Worm (Caenorhabditis elegans) whole organism, L4 larva: ENCODE results near the gene C46F11.5.
A peak's percentile ranks its signal among the peaks of the same experiment; 100 is the strongest.

Experiments
- D1046.2 ChIP-seq: fragments of 200-800 bp; sonication (Bioruptor generic); IDR thresholded peaks from 2 replicates; pipeline ENCODE4 v1.3.6; 2022; ENCODE audit warnings: missing genetic modification characterization, missing compliant biosample characterization
- F10B5.3 ChIP-seq: sonication (generic microtip); optimal IDR thresholded peaks from 2 replicates; lab custom pipeline; 2016; ENCODE audit warnings: mild to moderate bottlenecking, missing genetic modification characterization, missing compliant biosample characterization
- Y105C5A.15 ChIP-seq: fragments of 200-800 bp; sonication (Bioruptor generic); IDR thresholded peaks from 2 replicates; pipeline ENCODE4 v1.3.6; 2022; ENCODE audit warnings: missing genetic modification characterization, missing compliant biosample characterization
- Y75B8A.6 ChIP-seq: fragments of 200-800 bp; sonication (Bioruptor generic); IDR thresholded peaks from 2 replicates; pipeline ENCODE4 v1.3.6; 2022; ENCODE audit warnings: missing genetic modification reagents, missing genetic modification characterization, missing compliant biosample characterization
- ZK337.2 ChIP-seq: fragments of 200-800 bp; sonication (Bioruptor generic); IDR thresholded peaks from 2 replicates; pipeline ENCODE4 v1.3.6; 2022; ENCODE audit warnings: missing genetic modification reagents, missing genetic modification characterization, missing compliant biosample characterization
- ZK546.5 ChIP-seq, 2 experiments: sonication (generic microtip); optimal IDR thresholded peaks; 2 replicates each; lab custom pipeline; 2017; ENCODE audit warnings: missing biosample characterization in 2 of 2, missing genetic modification characterization in 2 of 2
- aha-1 ChIP-seq: fragments of 150-350 bp; peaks from one replicate; lab custom pipeline; 2014; ENCODE audit warnings: missing biosample characterization, missing genetic modification characterization
- aly-2 ChIP-seq: sonication (generic microtip); optimal IDR thresholded peaks from 2 replicates; lab custom pipeline; 2018; ENCODE audit warnings: missing biosample characterization, missing genetic modification characterization
- ceh-20 ChIP-seq: fragments of 200-800 bp; sonication (Bioruptor generic); IDR thresholded peaks from 2 replicates; pipeline ENCODE4 v1.3.6; 2022; ENCODE audit warnings: missing genetic modification reagents, missing genetic modification characterization, missing compliant biosample characterization
- ces-1 ChIP-seq: fragments of 150-350 bp; sonication (generic microtip); optimal IDR thresholded peaks from 4 replicates; lab custom pipeline; 2014; ENCODE audit warnings: missing biosample characterization, missing genetic modification reagents, missing genetic modification characterization
- cey-2 ChIP-seq: sonication (generic microtip); optimal IDR thresholded peaks from 3 replicates; lab custom pipeline; 2017; ENCODE audit warnings: missing genetic modification characterization, mild to moderate bottlenecking, missing compliant biosample characterization, antibody characterized with exemption, borderline replicate concordance; ENCODE audit not compliant: insufficient read depth
- daf-12 ChIP-seq: fragments of 150-350 bp; optimal IDR thresholded peaks from 2 replicates; lab custom pipeline; 2014; ENCODE audit warnings: missing biosample characterization, missing genetic modification reagents, missing genetic modification characterization
- daf-16 ChIP-seq, 3 experiments: sonication (generic microtip); optimal IDR thresholded peaks; 2 replicates each; lab custom pipeline; 2016 to 2017; ENCODE audit warnings: missing genetic modification characterization in 3 of 3, missing genetic modification reagents in 3 of 3, mild to moderate bottlenecking in 2 of 3, missing compliant biosample characterization in 2 of 3, missing biosample characterization in 1 of 3, moderate library complexity in 1 of 3
- dmd-6 ChIP-seq: fragments of 200-800 bp; sonication (Bioruptor generic); IDR thresholded peaks from 2 replicates; pipeline ENCODE4 v1.3.6; 2022; ENCODE audit warnings: missing genetic modification reagents, missing genetic modification characterization, missing compliant biosample characterization
- dve-1 ChIP-seq: sonication (generic microtip); optimal IDR thresholded peaks from 2 replicates; lab custom pipeline; 2017; ENCODE audit warnings: antibody characterized with exemption, mild to moderate bottlenecking, missing genetic modification characterization, missing compliant biosample characterization; ENCODE audit not compliant: insufficient read depth
- egl-43 ChIP-seq: fragments of 200-800 bp; sonication (Bioruptor generic); IDR thresholded peaks from 2 replicates; pipeline ENCODE4 v1.3.6; 2022; ENCODE audit warnings: missing genetic modification reagents, missing genetic modification characterization, missing compliant biosample characterization
- fos-1 ChIP-seq: fragments of 150-350 bp; optimal IDR thresholded peaks from 2 replicates; lab custom pipeline; 2014; ENCODE audit warnings: missing biosample characterization, missing genetic modification characterization
- hlh-11 ChIP-seq: fragments of 200-800 bp; sonication (Bioruptor generic); optimal IDR thresholded peaks from 2 replicates; lab custom pipeline; 2018; ENCODE audit warnings: mild to moderate bottlenecking, missing genetic modification characterization, missing compliant biosample characterization
- hlh-30 ChIP-seq: sonication (generic microtip); optimal IDR thresholded peaks from 2 replicates; lab custom pipeline; 2017; ENCODE audit warnings: antibody characterized with exemption, mild to moderate bottlenecking, missing genetic modification characterization, missing compliant biosample characterization; ENCODE audit not compliant: insufficient read depth
- hmg-1.1 ChIP-seq: fragments of 200-800 bp; sonication (Bioruptor generic); IDR thresholded peaks from 2 replicates; pipeline ENCODE4 v1.3.6; 2022; ENCODE audit warnings: missing genetic modification reagents, missing genetic modification characterization, missing compliant biosample characterization
- lim-7 ChIP-seq: fragments of 200-800 bp; sonication (Bioruptor generic); IDR thresholded peaks from 2 replicates; pipeline ENCODE4 v1.3.6; 2022; ENCODE audit warnings: missing genetic modification characterization, missing compliant biosample characterization
- lin-15B ChIP-seq: fragments of 150-350 bp; sonication (generic microtip); optimal IDR thresholded peaks from 3 replicates; lab custom pipeline; 2014; ENCODE audit warnings: missing biosample characterization, missing genetic modification characterization
- lin-29 ChIP-seq: fragments of 200-800 bp; sonication (Bioruptor generic); IDR thresholded peaks from 2 replicates; pipeline ENCODE4 v1.3.6; 2022; ENCODE audit warnings: missing genetic modification reagents, missing genetic modification characterization, missing compliant biosample characterization
- lin-39 ChIP-seq: fragments of 150-350 bp; optimal IDR thresholded peaks from 2 replicates; lab custom pipeline; 2014; ENCODE audit warnings: missing biosample characterization, missing genetic modification reagents, missing genetic modification characterization
- lsy-2 ChIP-seq, 2 experiments: fragments of 150-350 bp in 1 of 2; sonication (generic microtip) in 1 of 2; optimal IDR thresholded peaks; 2 replicates each; lab custom pipeline; 2014 to 2017; ENCODE audit warnings: missing biosample characterization in 2 of 2, missing genetic modification characterization in 2 of 2
- madf-9 ChIP-seq: fragments of 200-800 bp; sonication (Bioruptor generic); conservative IDR thresholded peaks from 2 replicates; pipeline ENCODE4 v1.3.6; 2022; ENCODE audit warnings: missing genetic modification reagents, missing genetic modification characterization, missing compliant biosample characterization
- mdl-1 ChIP-seq, 2 experiments: fragments of 150-350 bp in 1 of 2; sonication (generic microtip) in 1 of 2; optimal IDR thresholded peaks; 2 replicates each; lab custom pipeline; 2014 to 2017; ENCODE audit warnings: missing biosample characterization in 2 of 2, missing genetic modification characterization in 2 of 2
- mep-1 ChIP-seq: fragments of 150-350 bp; sonication (generic microtip); optimal IDR thresholded peaks from 3 replicates; lab custom pipeline; 2014; ENCODE audit warnings: missing biosample characterization, missing genetic modification characterization
- mes-2 ChIP-seq: sonication (generic microtip); optimal IDR thresholded peaks from 2 replicates; lab custom pipeline; 2016; ENCODE audit warnings: missing genotype, mild to moderate bottlenecking, missing genetic modification characterization, missing compliant biosample characterization; ENCODE audit not compliant: poor library complexity, severe bottlenecking
- mxl-3 ChIP-seq: fragments of 200-800 bp; sonication (Bioruptor generic); optimal IDR thresholded peaks from 2 replicates; lab custom pipeline; 2018; ENCODE audit warnings: mild to moderate bottlenecking, missing genetic modification characterization, missing compliant biosample characterization
- nhr-102 ChIP-seq: sonication (generic microtip); optimal IDR thresholded peaks from 2 replicates; lab custom pipeline; 2016; ENCODE audit warnings: mild to moderate bottlenecking, missing genetic modification characterization, moderate library complexity, missing compliant biosample characterization
- nhr-11 ChIP-seq: fragments of 150-350 bp; optimal IDR thresholded peaks from 2 replicates; lab custom pipeline; 2014; ENCODE audit warnings: missing biosample characterization, missing genetic modification characterization
- nhr-28 ChIP-seq: fragments of 150-350 bp; optimal IDR thresholded peaks from 2 replicates; lab custom pipeline; 2014; ENCODE audit warnings: missing biosample characterization, missing genetic modification characterization
- nhr-42 ChIP-seq: fragments of 200-800 bp; sonication (Bioruptor generic); IDR thresholded peaks from 2 replicates; pipeline ENCODE4 v1.3.6; 2022; ENCODE audit warnings: missing genetic modification characterization, missing compliant biosample characterization
- nhr-48 ChIP-seq: sonication (generic microtip); optimal IDR thresholded peaks from 2 replicates; lab custom pipeline; 2016; ENCODE audit warnings: mild to moderate bottlenecking, missing genetic modification characterization, missing compliant biosample characterization
- nhr-6 ChIP-seq: fragments of 150-350 bp; optimal IDR thresholded peaks from 2 replicates; lab custom pipeline; 2014; ENCODE audit warnings: missing biosample characterization, missing genetic modification characterization
- php-3 ChIP-seq: fragments of 200-800 bp; sonication (Bioruptor generic); IDR thresholded peaks from 2 replicates; pipeline ENCODE4 v1.3.6; 2022; ENCODE audit warnings: missing genetic modification reagents, missing genetic modification characterization, missing compliant biosample characterization
- pqm-1 ChIP-seq: sonication (generic microtip); optimal IDR thresholded peaks from 2 replicates; lab custom pipeline; 2017; ENCODE audit warnings: missing biosample characterization, missing genetic modification characterization
- rbr-2 ChIP-seq: sonication (generic microtip); optimal IDR thresholded peaks from 2 replicates; lab custom pipeline; 2016; ENCODE audit warnings: missing genotype, missing genetic modification characterization, missing compliant biosample characterization
- sdz-12 ChIP-seq: fragments of 200-800 bp; sonication (Bioruptor generic); optimal IDR thresholded peaks from 2 replicates; lab custom pipeline; 2018; ENCODE audit warnings: mild to moderate bottlenecking, missing genetic modification characterization, missing compliant biosample characterization
- set-16 ChIP-seq: fragments of 200-800 bp; sonication (Bioruptor generic); IDR thresholded peaks from 2 replicates; pipeline ENCODE4 v1.3.6; 2022; ENCODE audit warnings: missing genetic modification reagents, missing genetic modification characterization, missing compliant biosample characterization
- spr-1 ChIP-seq: sonication (generic microtip); optimal IDR thresholded peaks from 2 replicates; lab custom pipeline; 2016; ENCODE audit warnings: mild to moderate bottlenecking, missing genetic modification characterization, missing compliant biosample characterization
- unc-62 ChIP-seq, 3 experiments: fragments of 150-350 bp in 1 of 3; sonication (generic microtip); optimal IDR thresholded peaks in 2 of 3; peaks in 1 of 3; 1 replicate in 1 of 3; 2 replicates in 2 of 3; lab custom pipeline; 2014 to 2017; ENCODE audit warnings: missing biosample characterization in 3 of 3, missing genetic modification characterization in 3 of 3, missing genetic modification reagents in 3 of 3, missing genotype in 1 of 3
- zip-11 ChIP-seq: fragments of 200-800 bp; sonication (Bioruptor generic); IDR thresholded peaks from 2 replicates; pipeline ENCODE4 v1.3.6; 2022; ENCODE audit warnings: missing genetic modification characterization, missing compliant biosample characterization
- ztf-7 ChIP-seq: fragments of 150-350 bp; optimal IDR thresholded peaks from 2 replicates; lab custom pipeline; 2014; ENCODE audit warnings: missing biosample characterization, missing genetic modification characterization

The C46F11.5 gene

ce11 chrIII:3621211-3621897, 36.1 kb downstream of the C46F11.5 start:
- TF ChIP-seq mep-1 (tag; lab: Kevin White, UChicago) (peak; percentile 23), hmg-1.1 (GFP tag; lab: Robert Waterston, UW) (0 out of 2 replicates have a peak, but pooled peaks have one; percentile 24), nhr-6 (tag; lab: Kevin White, UChicago) (no peak), mxl-3 (peak; percentile 61), Y75B8A.6 (GFP tag; lab: Robert Waterston, UW) (no peak), nhr-28 (tag; lab: Kevin White, UChicago) (peak; percentile 90), mdl-1 (tag; optimal IDR thresholded peaks at IDR 0.05; lab: Kevin White, UChicago) (peak; percentile 9 to 80), nhr-42 (GFP tag; lab: Robert Waterston, UW) (no peak), spr-1 (tag; lab: Kevin White, UChicago) (no peak), pqm-1 (tag; lab: Kevin White, UChicago) (peak; percentile 30), ztf-7 (tag; lab: Kevin White, UChicago) (no peak), dmd-6 (GFP tag; lab: Robert Waterston, UW) (peak; percentile 63), lin-29 (GFP tag; lab: Robert Waterston, UW) (no peak), hlh-11 (tag; lab: Kevin White, UChicago) (peak; percentile 41), daf-16 (GFP tag; optimal IDR thresholded peaks at IDR 0.05; lab: Kevin White, UChicago) (no peak), daf-16 (tag; optimal IDR thresholded peaks at IDR 0.05; lab: Kevin White, UChicago) (peak; percentile 65), ces-1 (GFP tag; lab: Kevin White, UChicago) (no peak), aha-1 (no peak), zip-11 (GFP tag; lab: Robert Waterston, UW) (no peak), dve-1 (peak; percentile 37)
- TF ChIP-seq, all 104 proteins: peak for 10

- TF ChIP-seq lin-39 (tag; lab: Kevin White, UChicago) (no peak), aly-2 (tag; lab: Kevin White, UChicago) (no peak), rbr-2 (tag; lab: Kevin White, UChicago) (peak; percentile 62), set-16 (0 out of 2 replicates have a peak, but pooled peaks have one; percentile 16), fos-1 (no peak), aha-1 (no peak), D1046.2 (GFP tag; lab: Robert Waterston, UW) (no peak), mes-2 (tag; lab: Kevin White, UChicago) (peak; percentile 38), unc-62 (GFP tag; optimal IDR thresholded peaks at IDR 0.05 in 1 of 2; lab: Kevin White, UChicago) (peak in 1 of 2 experiments; percentile 91), unc-62 (tag; optimal IDR thresholded peaks at IDR 0.05; lab: Kevin White, UChicago) (no peak), hmg-1.1 (GFP tag; lab: Robert Waterston, UW) (peak; percentile 53), php-3 (no peak), mep-1 (tag; lab: Kevin White, UChicago) (peak; percentile 29), egl-43 (GFP tag; lab: Robert Waterston, UW) (no peak), lin-29 (GFP tag; lab: Robert Waterston, UW) (no peak), madf-9 (GFP tag; lab: Robert Waterston, UW) (no peak), lim-7 (GFP tag; lab: Robert Waterston, UW) (no peak), F10B5.3 (tag; lab: Kevin White, UChicago) (no peak), mxl-3 (no peak), lsy-2 (tag; optimal IDR thresholded peaks at IDR 0.05; lab: Kevin White, UChicago) (peak in 1 of 2 experiments; percentile 35)
Observed at ce11 chrIII:3620652-3621051, 36.8 kb downstream of the C46F11.5 start.

ce11 chrIII:3619621-3620261, 37.7 kb downstream of the C46F11.5 start:
- TF ChIP-seq lin-29 (GFP tag; lab: Robert Waterston, UW) (no peak), nhr-48 (tag; lab: Kevin White, UChicago) (no peak), ZK337.2 (GFP tag; lab: Robert Waterston, UW) (no peak), daf-16 (GFP tag; optimal IDR thresholded peaks at IDR 0.05; lab: Kevin White, UChicago) (no peak), daf-16 (tag; optimal IDR thresholded peaks at IDR 0.05; lab: Kevin White, UChicago) (peak; percentile 26), sdz-12 (no peak), daf-12 (no peak), hlh-30 (tag; lab: Kevin White, UChicago) (peak; percentile 22), egl-43 (GFP tag; lab: Robert Waterston, UW) (no peak), ZK546.5 (tag; optimal IDR thresholded peaks at IDR 0.05; lab: Kevin White, UChicago) (no peak), nhr-11 (tag; lab: Kevin White, UChicago) (no peak), cey-2 (tag; lab: Kevin White, UChicago) (no peak), ceh-20 (GFP tag; lab: Robert Waterston, UW) (no peak), lin-15B (tag; lab: Kevin White, UChicago) (no peak), Y105C5A.15 (no peak), nhr-102 (no peak)
